Fruit fly (Drosophila melanogaster) whole organism, embryonic: ENCODE measurements around the gene CG33654.

Source experiments
- Asciz ChIP-seq: fragments of 200-800 bp; sonication (Bioruptor generic); optimal IDR thresholded peaks from 2 replicates; lab custom pipeline; 2017; ENCODE audit warnings: missing biosample characterization, mild to moderate bottlenecking, missing genetic modification characterization, missing genetic modification reagents
- B-H1 ChIP-seq: fragments of 200-800 bp; sonication (Bioruptor generic); IDR thresholded peaks from 3 replicates; pipeline ENCODE4 v1.3.6; 2022; ENCODE audit warnings: missing biosample characterization, missing genetic modification characterization
- BEAF-32 ChIP-seq: fragments of 200-800 bp; sonication (Bioruptor generic); optimal IDR thresholded peaks from 3 replicates; lab custom pipeline; 2017; ENCODE audit warnings: missing biosample characterization, missing genetic modification characterization, mild to moderate bottlenecking, moderate library complexity, missing genetic modification reagents
- CG10543 ChIP-seq: fragments of 200-800 bp; sonication (Bioruptor generic); optimal IDR thresholded peaks from 3 replicates; lab custom pipeline; 2017; ENCODE audit warnings: missing biosample characterization, mild to moderate bottlenecking, missing genetic modification characterization, moderate library complexity
- CG10979 ChIP-seq: fragments of 200-800 bp; sonication (Bioruptor generic); optimal IDR thresholded peaks from 2 replicates; lab custom pipeline; 2018; ENCODE audit warnings: missing biosample characterization, mild to moderate bottlenecking, missing genetic modification characterization, moderate library complexity
- CG12236 ChIP-seq: fragments of 200-800 bp; sonication (Bioruptor generic); optimal IDR thresholded peaks from 2 replicates; lab custom pipeline; 2016; ENCODE audit warnings: missing biosample characterization, missing genetic modification characterization
- CG12744 ChIP-seq: fragments of 200-800 bp; sonication (Bioruptor generic); optimal IDR thresholded peaks from 2 replicates; lab custom pipeline; 2016; ENCODE audit warnings: missing biosample characterization, missing genetic modification characterization
- CG14860 ChIP-seq: fragments of 200-800 bp; sonication (Bioruptor generic); IDR thresholded peaks from 3 replicates; pipeline ENCODE4 v1.3.6; 2022; ENCODE audit warnings: missing biosample characterization, missing genetic modification characterization; ENCODE audit not compliant: partially characterized antibody
- CG17359 ChIP-seq: fragments of 200-800 bp; sonication (Bioruptor generic); optimal IDR thresholded peaks from 3 replicates; lab custom pipeline; 2018; ENCODE audit warnings: missing biosample characterization, mild to moderate bottlenecking, missing genetic modification characterization, moderate library complexity
- CG18764 ChIP-seq: fragments of 200-800 bp; sonication (Bioruptor generic); optimal IDR thresholded peaks from 3 replicates; lab custom pipeline; 2016; ENCODE audit warnings: missing biosample characterization, missing genetic modification characterization
- CG30403 ChIP-seq: fragments of 200-800 bp; sonication (Bioruptor generic); optimal IDR thresholded peaks from 3 replicates; lab custom pipeline; 2016; ENCODE audit warnings: missing biosample characterization, missing genetic modification characterization
- CG4404 ChIP-seq: fragments of 200-800 bp; sonication (Bioruptor generic); IDR thresholded peaks from 2 replicates; pipeline ENCODE4 v1.3.6; 2022; ENCODE audit warnings: missing biosample characterization, missing genetic modification characterization
- CG6272 ChIP-seq: fragments of 200-800 bp; sonication (Bioruptor generic); IDR thresholded peaks from 2 replicates; pipeline ENCODE4 v1.3.6; 2022; ENCODE audit warnings: missing biosample characterization, missing genetic modification characterization
- CG6813 ChIP-seq: fragments of 200-800 bp; sonication (Bioruptor generic); optimal IDR thresholded peaks from 2 replicates; lab custom pipeline; 2017; ENCODE audit warnings: missing biosample characterization, missing genetic modification characterization, mild to moderate bottlenecking, moderate library complexity, missing genetic modification reagents
- CG7839 ChIP-seq: fragments of 200-800 bp; sonication (Bioruptor generic); optimal IDR thresholded peaks from 3 replicates; lab custom pipeline; 2018; ENCODE audit warnings: missing biosample characterization, mild to moderate bottlenecking, missing genetic modification characterization, moderate library complexity
- CG8290 ChIP-seq, 3 experiments: fragments of 200-800 bp; sonication (Bioruptor generic); optimal IDR thresholded peaks; 2 replicates each; lab custom pipeline; 2016 to 2019; ENCODE audit warnings: missing biosample characterization in 3 of 3, missing genetic modification characterization in 3 of 3, mild to moderate bottlenecking in 2 of 3, moderate library complexity in 1 of 3
- CG9876 ChIP-seq: fragments of 200-800 bp; sonication (Bioruptor generic); optimal IDR thresholded peaks from 2 replicates; lab custom pipeline; 2016; ENCODE audit warnings: missing biosample characterization, missing genetic modification characterization
- CG9932 ChIP-seq: fragments of 200-800 bp; sonication (Bioruptor generic); IDR thresholded peaks from 2 replicates; pipeline ENCODE4 v1.3.6; 2022; ENCODE audit warnings: missing biosample characterization, missing genetic modification characterization
- D19B ChIP-seq: fragments of 200-800 bp; sonication (Bioruptor generic); optimal IDR thresholded peaks from 2 replicates; lab custom pipeline; 2017; ENCODE audit warnings: missing biosample characterization, mild to moderate bottlenecking, missing genetic modification characterization
- Fer2 ChIP-seq: fragments of 200-800 bp; sonication (Bioruptor generic); optimal IDR thresholded peaks from 2 replicates; lab custom pipeline; 2018; ENCODE audit warnings: missing biosample characterization, mild to moderate bottlenecking, missing genetic modification characterization, moderate library complexity
- Fer3 ChIP-seq: fragments of 200-800 bp; sonication (Bioruptor generic); optimal IDR thresholded peaks from 2 replicates; lab custom pipeline; 2018; ENCODE audit warnings: missing biosample characterization, mild to moderate bottlenecking, missing genetic modification characterization, moderate library complexity
- Hmx ChIP-seq: fragments of 200-800 bp; sonication (Bioruptor generic); optimal IDR thresholded peaks from 2 replicates; lab custom pipeline; 2016; ENCODE audit warnings: missing biosample characterization, missing genetic modification characterization
- Kr ChIP-seq: fragments of 200-800 bp; sonication (Bioruptor generic); optimal IDR thresholded peaks from 2 replicates; lab custom pipeline; 2017; ENCODE audit warnings: missing biosample characterization, mild to moderate bottlenecking, missing genetic modification characterization
- Max ChIP-seq: fragments of 200-800 bp; sonication (Bioruptor generic); optimal IDR thresholded peaks from 2 replicates; lab custom pipeline; 2016; ENCODE audit warnings: missing biosample characterization, mild to moderate bottlenecking, missing genetic modification characterization
- Med ChIP-seq: fragments of 200-800 bp; sonication (Bioruptor generic); peaks from one replicate; lab custom pipeline; 2016; ENCODE audit warnings: missing biosample characterization, missing genetic modification characterization, mild to moderate bottlenecking, inconsistent platforms, moderate library complexity
- Myb ChIP-seq: fragments of 200-800 bp; sonication (Bioruptor generic); optimal IDR thresholded peaks from 2 replicates; lab custom pipeline; 2016; ENCODE audit warnings: missing biosample characterization, missing genetic modification characterization
- NFAT ChIP-seq: fragments of 200-800 bp; sonication (Bioruptor generic); IDR thresholded peaks from 2 replicates; pipeline ENCODE4 v1.3.6; 2022; ENCODE audit warnings: missing biosample characterization, missing genetic modification characterization
- Ptx1 ChIP-seq: fragments of 200-800 bp; sonication (Bioruptor generic); IDR thresholded peaks from 2 replicates; pipeline ENCODE4 v1.3.6; 2022; ENCODE audit warnings: missing biosample characterization, missing genetic modification characterization
- Tbp ChIP-seq: fragments of >200 bp; optimal IDR thresholded peaks from 2 replicates; lab custom pipeline; 2018; ENCODE audit warnings: missing biosample characterization, missing genetic modification characterization
- Xrp1 ChIP-seq: fragments of 200-800 bp; sonication (Bioruptor generic); IDR thresholded peaks from 2 replicates; pipeline ENCODE4 v1.3.6; 2022; ENCODE audit warnings: missing biosample characterization, missing genetic modification characterization
- ac ChIP-seq: fragments of 200-800 bp; sonication (Bioruptor generic); optimal IDR thresholded peaks from 3 replicates; lab custom pipeline; 2017; ENCODE audit warnings: missing biosample characterization, mild to moderate bottlenecking, missing genetic modification characterization
- cad ChIP-seq: fragments of >200 bp; optimal IDR thresholded peaks from 2 replicates; lab custom pipeline; 2017; ENCODE audit warnings: missing biosample characterization, missing genetic modification characterization
- cas ChIP-seq: fragments of 200-800 bp; sonication (Bioruptor generic); IDR thresholded peaks from 2 replicates; pipeline ENCODE4 v1.3.6; 2022; ENCODE audit warnings: missing biosample characterization, missing genetic modification characterization
- cg ChIP-seq: fragments of 200-800 bp; sonication (Bioruptor generic); optimal IDR thresholded peaks from 3 replicates; lab custom pipeline; 2019; ENCODE audit warnings: missing biosample characterization, mild to moderate bottlenecking, missing genetic modification characterization, moderate library complexity
- crp ChIP-seq, 2 experiments: fragments of 200-800 bp; sonication (Bioruptor generic); optimal IDR thresholded peaks; 2 replicates in 1 of 2; 3 replicates in 1 of 2; lab custom pipeline; 2017; ENCODE audit warnings: missing biosample characterization in 2 of 2, missing genetic modification characterization in 2 of 2, mild to moderate bottlenecking in 1 of 2, moderate library complexity in 1 of 2
- da ChIP-seq: fragments of 200-800 bp; sonication (Bioruptor generic); optimal IDR thresholded peaks from 2 replicates; lab custom pipeline; 2016; ENCODE audit warnings: missing biosample characterization, missing genetic modification characterization
- danr ChIP-seq: fragments of 200-800 bp; sonication (Bioruptor generic); IDR thresholded peaks from 2 replicates; pipeline ENCODE4 v1.3.6; 2022; ENCODE audit warnings: missing biosample characterization, missing genetic modification characterization
- fu2 ChIP-seq: fragments of 200-800 bp; sonication (Bioruptor generic); optimal IDR thresholded peaks from 2 replicates; lab custom pipeline; 2016; ENCODE audit warnings: missing biosample characterization, missing genetic modification characterization
- gce ChIP-seq: fragments of 200-800 bp; sonication (Bioruptor generic); IDR thresholded peaks from 3 replicates; pipeline ENCODE4 v1.3.6; 2022; ENCODE audit warnings: missing biosample characterization, missing genetic modification characterization
- hkb ChIP-seq, 2 experiments: fragments of 200-800 bp in 1 of 2; fragments of >200 bp in 1 of 2; sonication (Bioruptor generic) in 1 of 2; IDR thresholded peaks in 1 of 2; optimal IDR thresholded peaks in 1 of 2; 2 replicates each; pipeline versions ENCODE4 v1.3.6 to Lab custom; 2017 to 2022; ENCODE audit warnings: missing biosample characterization in 1 of 2, missing genetic modification characterization in 1 of 2
- insv ChIP-seq, 2 experiments: fragments of 200-800 bp; sonication (Bioruptor generic); optimal IDR thresholded peaks; 3 replicates each; lab custom pipeline; 2016 to 2018; ENCODE audit warnings: missing biosample characterization in 2 of 2, missing genetic modification characterization in 2 of 2
- klu ChIP-seq: fragments of 200-800 bp; sonication (Bioruptor generic); IDR thresholded peaks from 2 replicates; pipeline ENCODE4 v1.3.6; 2022; ENCODE audit warnings: missing biosample characterization, missing genetic modification characterization
- onecut ChIP-seq: fragments of 200-800 bp; sonication (Bioruptor generic); IDR thresholded peaks from 2 replicates; pipeline ENCODE4 v1.3.6; 2022; ENCODE audit warnings: missing biosample characterization, missing genetic modification characterization
- pnt ChIP-seq: fragments of 200-800 bp; sonication (Bioruptor generic); optimal IDR thresholded peaks from 3 replicates; lab custom pipeline; 2016; ENCODE audit warnings: missing biosample characterization, missing genetic modification characterization
- pum ChIP-seq: fragments of 200-800 bp; sonication (Bioruptor generic); optimal IDR thresholded peaks from 2 replicates; lab custom pipeline; 2016; ENCODE audit warnings: missing biosample characterization, missing genetic modification characterization
- pzg ChIP-seq: fragments of 200-800 bp; sonication (Bioruptor generic); optimal IDR thresholded peaks from 3 replicates; lab custom pipeline; 2018; ENCODE audit warnings: missing biosample characterization, mild to moderate bottlenecking, missing genetic modification characterization, moderate library complexity
- ro ChIP-seq: fragments of 200-800 bp; sonication (Bioruptor generic); IDR thresholded peaks from 2 replicates; pipeline ENCODE4 v1.3.6; 2022; ENCODE audit warnings: missing biosample characterization, missing genetic modification characterization
- tgo ChIP-seq: fragments of 200-800 bp; sonication (Bioruptor generic); IDR thresholded peaks from 3 replicates; pipeline ENCODE4 v1.3.6; 2022; ENCODE audit warnings: missing biosample characterization, missing genetic modification characterization
- vfl ChIP-seq: fragments of 200-800 bp; sonication (Bioruptor generic); optimal IDR thresholded peaks from 2 replicates; lab custom pipeline; 2016; ENCODE audit warnings: missing biosample characterization, missing genetic modification characterization
- wek ChIP-seq: fragments of 200-800 bp; sonication (Bioruptor generic); optimal IDR thresholded peaks from 3 replicates; lab custom pipeline; 2018; ENCODE audit warnings: missing biosample characterization, mild to moderate bottlenecking, missing genetic modification characterization, moderate library complexity

Gene CG33654

dm6 chr3R:9618331-9618730, 35.3 kb upstream of the CG33654 start (continued):
- peak; percentile 67 for TF ChIP-seq danr (GFP tag; lab: Robert Waterston, UW)
- no peak for TF ChIP-seq hkb (optimal IDR thresholded peaks at IDR 0.05; lab: Kevin White, UChicago)
- peak; percentile 83 for TF ChIP-seq hkb (GFP tag; IDR thresholded peaks at IDR 0.05; lab: Robert Waterston, UW)
- peak; percentile 80 for TF ChIP-seq CG7839 (tag; lab: Kevin White, UChicago)
- peak; percentile 28 for TF ChIP-seq D19B (GFP tag; lab: Kevin White, UChicago)
- peak; percentile 83 for TF ChIP-seq CG17359 (tag; lab: Kevin White, UChicago)
- no peak for TF ChIP-seq Hmx (GFP tag; lab: Kevin White, UChicago)
- no peak for TF ChIP-seq Kr (GFP tag; lab: Kevin White, UChicago)
- TF ChIP-seq Tbp (GFP tag; lab: Kevin White, UChicago), result no peak
- TF ChIP-seq BEAF-32 (GFP tag; lab: Kevin White, UChicago), result no peak
- TF ChIP-seq onecut (GFP tag; lab: Robert Waterston, UW), result peak; percentile 68
- TF ChIP-seq wek, result peak; percentile 51
- peak; percentile 95 for TF ChIP-seq Med (GFP tag; lab: Kevin White, UChicago)
- TF ChIP-seq CG9876 (GFP tag; lab: Kevin White, UChicago), result peak; percentile 52
- TF ChIP-seq CG10979 (tag; lab: Kevin White, UChicago), result peak; percentile 77
- peak; percentile 53 for TF ChIP-seq NFAT (GFP tag; lab: Robert Waterston, UW)
- 0 out of 3 replicates have a peak, but pooled peaks have one; percentile 63 for TF ChIP-seq gce
- peak; percentile 25 for TF ChIP-seq ac
- TF ChIP-seq CG30403 (GFP tag; lab: Kevin White, UChicago), result peak; percentile 78
- TF ChIP-seq Fer3 (tag; lab: Kevin White, UChicago), result peak; percentile 60
- TF ChIP-seq pzg, result no peak
- TF ChIP-seq da (GFP tag; lab: Kevin White, UChicago), result no peak
- TF ChIP-seq cas (GFP tag; lab: Robert Waterston, UW), result 0 out of 2 replicates have a peak, but pooled peaks have one; percentile 24
- TF ChIP-seq pnt (GFP tag; lab: Kevin White, UChicago), result peak; percentile 74
- TF ChIP-seq vfl (GFP tag; lab: Kevin White, UChicago), result no peak
- TF ChIP-seq ro (GFP tag; lab: Robert Waterston, UW), result peak; percentile 74
- peak; percentile 29 for TF ChIP-seq Max
- TF ChIP-seq Xrp1 (GFP tag; lab: Robert Waterston, UW), result peak; percentile 84
- peak; percentile 22 for TF ChIP-seq fu2 (GFP tag; lab: Kevin White, UChicago)
- TF ChIP-seq pum (GFP tag; lab: Kevin White, UChicago), result peak; percentile 65
- TF ChIP-seq klu (GFP tag; lab: Robert Waterston, UW), result no peak
- TF ChIP-seq CG8290 (GFP tag; optimal IDR thresholded peaks at IDR 0.05; lab: Kevin White, UChicago), result peak; percentile 49
- peak in 1 of 2 experiments; percentile 78 for TF ChIP-seq CG8290 (tag; optimal IDR thresholded peaks at IDR 0.05; lab: Kevin White, UChicago)
- TF ChIP-seq Myb (GFP tag; lab: Kevin White, UChicago), result peak; percentile 31
- TF ChIP-seq Asciz (GFP tag; lab: Kevin White, UChicago), result peak; percentile 71
- TF ChIP-seq CG12236 (GFP tag; lab: Kevin White, UChicago), result no peak
- TF ChIP-seq crp (GFP tag; optimal IDR thresholded peaks at IDR 0.05; lab: Kevin White, UChicago), result peak in 1 of 2 experiments; percentile 1
- TF ChIP-seq CG6813, result peak; percentile 54
- peak; percentile 66 for TF ChIP-seq CG18764
- peak; percentile 71 for TF ChIP-seq CG4404
- no peak for TF ChIP-seq cg (GFP tag; lab: Kevin White, UChicago)
- TF ChIP-seq insv (GFP tag; optimal IDR thresholded peaks at IDR 0.05; lab: Kevin White, UChicago), result no peak
- TF ChIP-seq CG12744 (GFP tag; lab: Kevin White, UChicago), result no peak
- TF ChIP-seq cad, result no peak
- no peak for TF ChIP-seq CG14860 (GFP tag; lab: Robert Waterston, UW)
- TF ChIP-seq Fer2 (tag; lab: Kevin White, UChicago), result peak; percentile 26
- TF ChIP-seq CG9932 (GFP tag; lab: Robert Waterston, UW), result peak; percentile 44; the same call in 1 of the 2 replicates
- peak; percentile 83 for TF ChIP-seq Ptx1 (GFP tag; lab: Robert Waterston, UW)
- peak; percentile 61 for TF ChIP-seq B-H1 (GFP tag; lab: Robert Waterston, UW)
- peak; percentile 84 for TF ChIP-seq tgo (GFP tag; lab: Robert Waterston, UW)
- TF ChIP-seq CG6272 (GFP tag; lab: Robert Waterston, UW), result no peak; the same call in none of the 2 replicates
- TF ChIP-seq CG10543 (GFP tag; lab: Kevin White, UChicago), result no peak
